Fruit fly (Drosophila melanogaster) whole organism, embryonic: ENCODE measurements around the gene Rpp14a.

ENCODE experiments used
- Antp ChIP-seq: fragments of 200-800 bp; sonication (Bioruptor generic); optimal IDR thresholded peaks from 3 replicates; lab custom pipeline; 2016; ENCODE audit warnings: missing biosample characterization, missing genetic modification characterization
- Atf6 ChIP-seq: fragments of 200-800 bp; sonication (Bioruptor generic); IDR thresholded peaks from 2 replicates; pipeline ENCODE4 v1.3.6; 2022; ENCODE audit warnings: missing biosample characterization, missing genetic modification characterization
- Blimp-1 ChIP-seq: fragments of 200-800 bp; sonication (Bioruptor generic); optimal IDR thresholded peaks from 3 replicates; lab custom pipeline; 2018; ENCODE audit warnings: missing biosample characterization, missing genetic modification characterization, mild to moderate bottlenecking, moderate library complexity, missing genetic modification reagents
- Bteb2 ChIP-seq: fragments of 200-800 bp; sonication (Bioruptor generic); optimal IDR thresholded peaks from 2 replicates; lab custom pipeline; 2016; ENCODE audit warnings: missing biosample characterization, missing genetic modification characterization
- CG10366 ChIP-seq: fragments of 200-800 bp; sonication (Bioruptor generic); IDR thresholded peaks from 2 replicates; pipeline ENCODE4 v1.3.6; 2022; ENCODE audit warnings: missing biosample characterization, missing genetic modification characterization
- CG12219 ChIP-seq: fragments of 200-800 bp; sonication (Bioruptor generic); optimal IDR thresholded peaks from 3 replicates; lab custom pipeline; 2018; ENCODE audit warnings: missing biosample characterization, mild to moderate bottlenecking, missing genetic modification characterization
- CG13775 ChIP-seq: fragments of 200-800 bp; sonication (Bioruptor generic); optimal IDR thresholded peaks from 3 replicates; lab custom pipeline; 2017; ENCODE audit warnings: missing biosample characterization, mild to moderate bottlenecking, missing genetic modification characterization
- CG14710 ChIP-seq: fragments of 200-800 bp; sonication (Bioruptor generic); optimal IDR thresholded peaks from 3 replicates; lab custom pipeline; 2019; ENCODE audit warnings: missing biosample characterization, mild to moderate bottlenecking, missing genetic modification characterization, moderate library complexity
- CG15269 ChIP-seq: fragments of 200-800 bp; sonication (Bioruptor generic); optimal IDR thresholded peaks from 2 replicates; lab custom pipeline; 2018; ENCODE audit warnings: missing biosample characterization, mild to moderate bottlenecking, missing genetic modification characterization, moderate library complexity
- CG1603 ChIP-seq: fragments of 200-800 bp; sonication (Bioruptor generic); optimal IDR thresholded peaks from 2 replicates; lab custom pipeline; 2019; ENCODE audit warnings: missing biosample characterization, mild to moderate bottlenecking, missing genetic modification characterization, moderate library complexity
- CG16779 ChIP-seq: fragments of 200-800 bp; sonication (Bioruptor generic); IDR thresholded peaks from 2 replicates; pipeline ENCODE4 v1.3.6; 2022; ENCODE audit warnings: missing biosample characterization, missing genetic modification characterization
- CG18619 ChIP-seq: fragments of 200-800 bp; sonication (Bioruptor generic); optimal IDR thresholded peaks from 3 replicates; lab custom pipeline; 2017; ENCODE audit warnings: missing biosample characterization, mild to moderate bottlenecking, missing genetic modification characterization
- CG34422 ChIP-seq: fragments of 200-800 bp; sonication (Bioruptor generic); IDR thresholded peaks from 3 replicates; pipeline ENCODE4 v1.3.6; 2022; ENCODE audit warnings: missing biosample characterization, missing genetic modification characterization
- CG43689 ChIP-seq: fragments of 200-800 bp; sonication (Bioruptor generic); IDR thresholded peaks from 2 replicates; pipeline ENCODE4 v1.3.6; 2022; ENCODE audit warnings: missing biosample characterization, missing genetic modification characterization
- CG6254 ChIP-seq: fragments of 200-800 bp; sonication (Bioruptor generic); optimal IDR thresholded peaks from 3 replicates; lab custom pipeline; 2017; ENCODE audit warnings: mild to moderate bottlenecking, missing biosample characterization, missing genetic modification reagents, missing genetic modification characterization
- D ChIP-seq, 2 experiments: fragments of 200-800 bp in 1 of 2; fragments of >200 bp in 1 of 2; sonication (Bioruptor generic) in 1 of 2; optimal IDR thresholded peaks; 2 replicates in 1 of 2; 3 replicates in 1 of 2; lab custom pipeline; 2017; ENCODE audit warnings: mild to moderate bottlenecking in 1 of 2, missing biosample characterization in 1 of 2, missing genetic modification characterization in 1 of 2, missing genetic modification reagents in 1 of 2
- D19A ChIP-seq: fragments of 200-800 bp; optimal IDR thresholded peaks from 3 replicates; lab custom pipeline; 2019; ENCODE audit warnings: missing biosample characterization, mild to moderate bottlenecking, missing genetic modification characterization, moderate library complexity
- Dad ChIP-seq: fragments of 200-800 bp; sonication (Bioruptor generic); optimal IDR thresholded peaks from 3 replicates; lab custom pipeline; 2016; ENCODE audit warnings: missing biosample characterization, missing genetic modification characterization
- ERR ChIP-seq: fragments of 200-800 bp; sonication (Bioruptor generic); optimal IDR thresholded peaks from 2 replicates; lab custom pipeline; 2016; ENCODE audit warnings: missing biosample characterization, missing genetic modification characterization
- Ets65A ChIP-seq: fragments of 200-800 bp; sonication (Bioruptor generic); peaks from one replicate; lab custom pipeline; 2016; ENCODE audit warnings: missing biosample characterization, missing genetic modification characterization
- Fer2 ChIP-seq: fragments of 200-800 bp; sonication (Bioruptor generic); optimal IDR thresholded peaks from 2 replicates; lab custom pipeline; 2018; ENCODE audit warnings: missing biosample characterization, mild to moderate bottlenecking, missing genetic modification characterization, moderate library complexity
- Gug ChIP-seq: fragments of 200-800 bp; sonication (Bioruptor generic); IDR thresholded peaks from 4 replicates; pipeline ENCODE4 v1.3.6; 2022; ENCODE audit warnings: missing biosample characterization, missing genetic modification characterization
- HLH3B ChIP-seq: fragments of 200-800 bp; sonication (Bioruptor generic); IDR thresholded peaks from 2 replicates; pipeline ENCODE4 v1.3.6; 2022; ENCODE audit warnings: missing biosample characterization, missing genetic modification characterization
- HLH4C ChIP-seq: fragments of 200-800 bp; sonication (Bioruptor generic); IDR thresholded peaks from 3 replicates; pipeline ENCODE4 v1.3.6; 2022; ENCODE audit warnings: missing biosample characterization, missing genetic modification characterization; ENCODE audit not compliant: partially characterized antibody
- Hr51 ChIP-seq, 2 experiments: fragments of 200-800 bp; sonication (Bioruptor generic); optimal IDR thresholded peaks; 2 replicates in 1 of 2; 3 replicates in 1 of 2; lab custom pipeline; 2016 to 2018; ENCODE audit warnings: missing biosample characterization in 2 of 2, missing genetic modification characterization in 2 of 2, mild to moderate bottlenecking in 1 of 2, moderate library complexity in 1 of 2
- MESR4 ChIP-seq: fragments of 200-800 bp; sonication (Bioruptor generic); optimal IDR thresholded peaks from 2 replicates; lab custom pipeline; 2018; ENCODE audit warnings: missing biosample characterization, mild to moderate bottlenecking, missing genetic modification characterization, moderate library complexity
- Med ChIP-seq: fragments of 200-800 bp; sonication (Bioruptor generic); peaks from one replicate; lab custom pipeline; 2016; ENCODE audit warnings: missing biosample characterization, missing genetic modification characterization, mild to moderate bottlenecking, inconsistent platforms, moderate library complexity
- Meics ChIP-seq: fragments of 200-800 bp; sonication (Bioruptor generic); optimal IDR thresholded peaks from 2 replicates; lab custom pipeline; 2017; ENCODE audit warnings: missing biosample characterization, mild to moderate bottlenecking, missing genetic modification characterization
- Ptx1 ChIP-seq: fragments of 200-800 bp; sonication (Bioruptor generic); IDR thresholded peaks from 2 replicates; pipeline ENCODE4 v1.3.6; 2022; ENCODE audit warnings: missing biosample characterization, missing genetic modification characterization
- Sox100B ChIP-seq: fragments of 200-800 bp; sonication (Bioruptor generic); optimal IDR thresholded peaks from 3 replicates; lab custom pipeline; 2018; ENCODE audit warnings: missing biosample characterization, mild to moderate bottlenecking, missing genetic modification characterization
- Sox102F ChIP-seq: fragments of 200-800 bp; sonication (Bioruptor generic); optimal IDR thresholded peaks from 2 replicates; lab custom pipeline; 2018; ENCODE audit warnings: missing biosample characterization, mild to moderate bottlenecking, missing genetic modification characterization, moderate library complexity
- Ssrp ChIP-seq: fragments of 200-800 bp; sonication (Bioruptor generic); optimal IDR thresholded peaks from 2 replicates; lab custom pipeline; 2018; ENCODE audit warnings: missing biosample characterization, mild to moderate bottlenecking, missing genetic modification characterization, moderate library complexity
- bab2 ChIP-seq: fragments of 200-800 bp; sonication (Bioruptor generic); optimal IDR thresholded peaks from 2 replicates; lab custom pipeline; 2016; ENCODE audit warnings: missing biosample characterization, missing genetic modification characterization
- chif ChIP-seq, 2 experiments: fragments of 200-800 bp; sonication (Bioruptor generic); optimal IDR thresholded peaks; 3 replicates each; lab custom pipeline; 2016; ENCODE audit warnings: missing biosample characterization in 2 of 2, missing genetic modification characterization in 2 of 2
- chn ChIP-seq: fragments of 200-800 bp; sonication (Bioruptor generic); optimal IDR thresholded peaks from 2 replicates; lab custom pipeline; 2016; ENCODE audit warnings: missing biosample characterization, missing genetic modification characterization
- ci ChIP-seq: fragments of 200-800 bp; sonication (Bioruptor generic); IDR thresholded peaks from 3 replicates; pipeline ENCODE4 v1.3.6; 2022; ENCODE audit warnings: missing biosample characterization, missing genetic modification characterization
- dysf ChIP-seq: fragments of 200-800 bp; sonication (Bioruptor generic); IDR thresholded peaks from 3 replicates; pipeline ENCODE4 v1.3.6; 2022; ENCODE audit warnings: missing biosample characterization, missing genetic modification characterization
- emc ChIP-seq: fragments of 200-800 bp; sonication (Bioruptor generic); optimal IDR thresholded peaks from 2 replicates; lab custom pipeline; 2016; ENCODE audit warnings: missing biosample characterization, missing genetic modification characterization
- inv ChIP-seq: fragments of 200-800 bp; sonication (Bioruptor generic); IDR thresholded peaks from 2 replicates; pipeline ENCODE4 v1.3.6; 2022; ENCODE audit warnings: missing biosample characterization, missing genetic modification characterization; ENCODE audit not compliant: partially characterized antibody
- ken ChIP-seq: fragments of 200-800 bp; sonication (Bioruptor generic); IDR thresholded peaks from 3 replicates; pipeline ENCODE4 v1.3.6; 2022; ENCODE audit warnings: missing biosample characterization, missing genetic modification characterization
- klu ChIP-seq: fragments of 200-800 bp; sonication (Bioruptor generic); IDR thresholded peaks from 2 replicates; pipeline ENCODE4 v1.3.6; 2022; ENCODE audit warnings: missing biosample characterization, missing genetic modification characterization
- nmo ChIP-seq: fragments of 200-800 bp; sonication (Bioruptor generic); optimal IDR thresholded peaks from 2 replicates; lab custom pipeline; 2018; ENCODE audit warnings: missing biosample characterization, mild to moderate bottlenecking, missing genetic modification characterization, moderate library complexity
- oc ChIP-seq: fragments of 200-800 bp; sonication (Bioruptor generic); optimal IDR thresholded peaks from 2 replicates; lab custom pipeline; 2018; ENCODE audit warnings: missing biosample characterization, mild to moderate bottlenecking, missing genetic modification characterization, moderate library complexity
- pnt ChIP-seq: fragments of 200-800 bp; sonication (Bioruptor generic); optimal IDR thresholded peaks from 3 replicates; lab custom pipeline; 2016; ENCODE audit warnings: missing biosample characterization, missing genetic modification characterization
- pzg ChIP-seq: fragments of 200-800 bp; sonication (Bioruptor generic); optimal IDR thresholded peaks from 3 replicates; lab custom pipeline; 2018; ENCODE audit warnings: missing biosample characterization, mild to moderate bottlenecking, missing genetic modification characterization, moderate library complexity
- scrt ChIP-seq: fragments of 200-800 bp; sonication (Bioruptor generic); optimal IDR thresholded peaks from 2 replicates; lab custom pipeline; 2018; ENCODE audit warnings: missing biosample characterization, mild to moderate bottlenecking, missing genetic modification characterization, moderate library complexity
- tgo ChIP-seq: fragments of 200-800 bp; sonication (Bioruptor generic); IDR thresholded peaks from 3 replicates; pipeline ENCODE4 v1.3.6; 2022; ENCODE audit warnings: missing biosample characterization, missing genetic modification characterization
- tin ChIP-seq: fragments of 200-800 bp; sonication (Bioruptor generic); optimal IDR thresholded peaks from 3 replicates; lab custom pipeline; 2016; ENCODE audit warnings: missing biosample characterization, missing genetic modification characterization
- unpg ChIP-seq: fragments of 200-800 bp; sonication (Bioruptor generic); optimal IDR thresholded peaks from 3 replicates; lab custom pipeline; 2018; ENCODE audit warnings: missing biosample characterization, mild to moderate bottlenecking, missing genetic modification characterization, moderate library complexity
- zfh1 ChIP-seq: fragments of 200-800 bp; sonication (Bioruptor generic); IDR thresholded peaks from 3 replicates; pipeline ENCODE4 v1.3.6; 2022; ENCODE audit warnings: missing biosample characterization, missing genetic modification characterization

The Rpp14a gene

DNA sequence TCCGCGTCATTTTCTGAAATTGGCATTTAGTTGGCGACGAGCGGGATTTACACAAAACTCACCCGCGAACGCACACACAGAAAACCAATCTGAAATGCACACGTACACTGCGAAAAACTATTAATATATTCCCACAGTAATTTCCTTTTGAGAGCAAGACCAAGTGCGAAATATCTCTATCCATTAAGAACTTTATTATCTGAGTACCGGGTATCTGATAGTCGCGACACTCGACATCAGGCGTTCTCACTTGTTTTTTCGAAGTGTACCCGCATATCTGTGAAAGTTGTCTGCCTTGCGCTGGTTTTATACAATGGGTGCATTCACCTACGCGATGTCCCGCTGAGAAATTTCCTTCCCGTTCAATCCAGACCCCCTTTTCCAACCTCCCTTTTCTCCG, 19.4 kb downstream of the Rpp14a start (continued):
- TF ChIP-seq ken: 0 out of 3 replicates have a peak, but pooled peaks have one; percentile 24
- no peak for TF ChIP-seq CG16779 (GFP tag; lab: Robert Waterston, UW)
- TF ChIP-seq CG13775 (GFP tag; lab: Kevin White, UChicago): no peak
- TF ChIP-seq CG1603: peak; percentile 57
- no peak for TF ChIP-seq CG6254 (GFP tag; lab: Kevin White, UChicago)
- TF ChIP-seq chif (GFP tag; optimal IDR thresholded peaks at IDR 0.05; lab: Kevin White, UChicago): peak in 1 of 2 experiments; percentile 41
- TF ChIP-seq zfh1 (GFP tag; lab: Robert Waterston, UW): 0 out of 3 replicates have a peak, but pooled peaks have one; percentile 37
- TF ChIP-seq Ets65A (GFP tag; lab: Kevin White, UChicago): peak; percentile 60
- no peak for TF ChIP-seq pzg
- TF ChIP-seq Bteb2 (GFP tag; lab: Kevin White, UChicago): no peak
- 0 out of 2 replicates have a peak, but pooled peaks have one; percentile 14 for TF ChIP-seq Ptx1 (GFP tag; lab: Robert Waterston, UW)
- no peak for TF ChIP-seq CG18619 (GFP tag; lab: Kevin White, UChicago)
- TF ChIP-seq HLH3B: peak; percentile 40; the same call in 1 of the 2 replicates
- TF ChIP-seq Sox102F: peak; percentile 41
- TF ChIP-seq tin: peak; percentile 13
- TF ChIP-seq CG10366 (GFP tag; lab: Robert Waterston, UW): peak; percentile 26; the same call in 1 of the 2 replicates
- TF ChIP-seq CG14710 (tag; lab: Kevin White, UChicago): peak; percentile 5
- TF ChIP-seq HLH4C (GFP tag; lab: Robert Waterston, UW): peak; percentile 72
- no peak for TF ChIP-seq Fer2
- TF ChIP-seq ERR (GFP tag; lab: Kevin White, UChicago): no peak
- TF ChIP-seq oc: no peak
- peak; percentile 50 for TF ChIP-seq Blimp-1 (GFP tag; lab: Kevin White, UChicago)
- no peak for TF ChIP-seq CG43689 (GFP tag; lab: Robert Waterston, UW)
- no peak for TF ChIP-seq Dad
- no peak for TF ChIP-seq klu (GFP tag; lab: Robert Waterston, UW)
- TF ChIP-seq Atf6 (GFP tag; lab: Robert Waterston, UW): 0 out of 2 replicates have a peak, but pooled peaks have one; percentile 11
- peak; percentile 2 for TF ChIP-seq nmo (GFP tag; lab: Kevin White, UChicago)
- TF ChIP-seq D19A (tag; lab: Kevin White, UChicago): no peak
- no peak for TF ChIP-seq CG34422 (GFP tag; lab: Robert Waterston, UW)
- peak; percentile 39 for TF ChIP-seq Antp
- TF ChIP-seq MESR4 (GFP tag; lab: Kevin White, UChicago): no peak
- TF ChIP-seq D (optimal IDR thresholded peaks at IDR 0.05; lab: Kevin White, UChicago): no peak
- TF ChIP-seq D (GFP tag; optimal IDR thresholded peaks at IDR 0.05; lab: Kevin White, UChicago): peak; percentile 8
- peak; percentile 63 for TF ChIP-seq Med (GFP tag; lab: Kevin White, UChicago)
- TF ChIP-seq chn (GFP tag; lab: Kevin White, UChicago): peak; percentile 8
- peak; percentile 13 for TF ChIP-seq Ssrp (tag; lab: Kevin White, UChicago)
- peak; percentile 17 for TF ChIP-seq pnt (GFP tag; lab: Kevin White, UChicago)
- TF ChIP-seq unpg (GFP tag; lab: Kevin White, UChicago): no peak
- peak; percentile 17; the same call in 1 of the 2 replicates for TF ChIP-seq inv (GFP tag; lab: Robert Waterston, UW)
- TF ChIP-seq Gug: 0 out of 4 replicates have a peak, but pooled peaks have one; percentile 27
- peak; percentile 22; the same call in 1 of the 3 replicates for TF ChIP-seq ci (GFP tag; lab: Robert Waterston, UW)
- TF ChIP-seq, all 482 proteins: peak for 55

DNA sequence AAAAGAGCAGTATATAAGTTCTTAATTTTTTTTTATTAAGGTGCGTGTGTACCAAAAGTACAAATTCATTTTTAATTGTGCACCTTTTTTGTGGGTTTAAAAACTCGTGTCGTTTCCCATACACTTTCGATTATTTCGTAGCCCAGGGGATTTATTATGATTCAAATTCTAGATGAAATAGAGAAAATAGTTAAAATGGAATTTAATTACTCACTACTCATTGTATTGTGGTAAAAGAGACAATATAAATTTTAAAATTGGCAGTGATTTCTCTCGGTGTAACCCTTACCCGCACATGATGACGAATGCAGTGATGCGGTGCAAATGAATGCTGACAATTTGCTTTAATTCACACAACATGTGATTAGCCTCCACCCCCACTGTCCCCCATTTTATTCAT, 26.6 kb downstream of the Rpp14a start:
- TF ChIP-seq CG12219 (GFP tag; lab: Kevin White, UChicago): no peak
- no peak for TF ChIP-seq scrt (GFP tag; lab: Kevin White, UChicago)
- peak; percentile 24 for TF ChIP-seq Meics (GFP tag; lab: Kevin White, UChicago)
- peak; percentile 81 for TF ChIP-seq Ets65A (GFP tag; lab: Kevin White, UChicago)
- 0 out of 3 replicates have a peak, but pooled peaks have one; percentile 16 for TF ChIP-seq tgo (GFP tag; lab: Robert Waterston, UW)
- peak; percentile 2 for TF ChIP-seq Sox100B (GFP tag; lab: Kevin White, UChicago)
- TF ChIP-seq emc (GFP tag; lab: Kevin White, UChicago): no peak
- TF ChIP-seq Hr51 (GFP tag; optimal IDR thresholded peaks at IDR 0.05; lab: Kevin White, UChicago): peak in 1 of 2 experiments; percentile 44
- peak; percentile 19 for TF ChIP-seq CG15269
- TF ChIP-seq Sox102F: peak; percentile 33
- peak; percentile 40 for TF ChIP-seq Blimp-1 (GFP tag; lab: Kevin White, UChicago)
- TF ChIP-seq dysf (GFP tag; lab: Robert Waterston, UW): 0 out of 3 replicates have a peak, but pooled peaks have one; percentile 28
- TF ChIP-seq nmo (GFP tag; lab: Kevin White, UChicago): peak; percentile 3
- no peak for TF ChIP-seq bab2 (GFP tag; lab: Kevin White, UChicago)
